Worm (Caenorhabditis elegans) whole organism, young adult: Measurements from ENCODE around the gene rho-1.
A peak's percentile ranks its signal among the peaks of the same experiment; 100 is the strongest.

Experiments used
- B0019.2 ChIP-seq: fragments of 200-800 bp; sonication (Bioruptor generic); conservative IDR thresholded peaks from 2 replicates; pipeline ENCODE4 v1.3.6; 2022; ENCODE audit warnings: missing genetic modification reagents, missing genetic modification characterization, missing compliant biosample characterization
- B0336.3 ChIP-seq: fragments of 200-800 bp; sonication (Bioruptor generic); IDR thresholded peaks from 2 replicates; pipeline ENCODE4 v1.3.6; 2022; ENCODE audit warnings: missing genetic modification characterization, missing compliant biosample characterization
- C17E4.6 ChIP-seq: fragments of 200-800 bp; sonication (Bioruptor generic); IDR thresholded peaks from 2 replicates; pipeline ENCODE4 v1.3.6; 2022; ENCODE audit warnings: missing genetic modification reagents, missing genetic modification characterization, missing compliant biosample characterization
- F22D6.2 ChIP-seq: sonication (generic microtip); optimal IDR thresholded peaks from 2 replicates; lab custom pipeline; 2016; ENCODE audit warnings: mild to moderate bottlenecking, missing genetic modification characterization, missing compliant biosample characterization
- F37B4.10 ChIP-seq: fragments of 200-800 bp; sonication (Bioruptor generic); IDR thresholded peaks from 2 replicates; pipeline ENCODE4 v1.3.6; 2022; ENCODE audit warnings: missing genetic modification characterization, missing compliant biosample characterization
- F57C9.4 ChIP-seq: sonication (generic microtip); optimal IDR thresholded peaks from 2 replicates; lab custom pipeline; 2017; ENCODE audit warnings: mild to moderate bottlenecking, missing genetic modification characterization, missing compliant biosample characterization
- K11D2.4 ChIP-seq: fragments of 200-800 bp; sonication (Bioruptor generic); IDR thresholded peaks from 2 replicates; pipeline ENCODE4 v1.3.6; 2022; ENCODE audit warnings: missing genetic modification reagents, missing genetic modification characterization, missing compliant biosample characterization
- T26A5.8 ChIP-seq: sonication (generic microtip); optimal IDR thresholded peaks from 2 replicates; lab custom pipeline; 2016; ENCODE audit warnings: missing genetic modification characterization, missing compliant biosample characterization
- Y53G8AR.9 ChIP-seq: fragments of 200-800 bp; sonication (Bioruptor generic); conservative IDR thresholded peaks from 2 replicates; pipeline ENCODE4 v1.3.6; 2022; ENCODE audit warnings: missing genetic modification reagents, missing genetic modification characterization, missing compliant biosample characterization
- aptf-2 ChIP-seq: fragments of 200-800 bp; sonication (Bioruptor generic); conservative IDR thresholded peaks from 2 replicates; pipeline ENCODE4 v1.3.6; 2022; ENCODE audit warnings: missing genetic modification reagents, missing genetic modification characterization, missing compliant biosample characterization
- attf-5 ChIP-seq: fragments of 200-800 bp; sonication (Bioruptor generic); optimal IDR thresholded peaks from 2 replicates; lab custom pipeline; 2018; ENCODE audit warnings: mild to moderate bottlenecking, missing genetic modification characterization, missing compliant biosample characterization
- attf-6 ChIP-seq: fragments of 200-800 bp; sonication (Bioruptor generic); IDR thresholded peaks from 2 replicates; pipeline ENCODE4 v1.3.6; 2022; ENCODE audit warnings: missing genetic modification reagents, missing genetic modification characterization, missing compliant biosample characterization
- bed-1 ChIP-seq: fragments of 200-800 bp; sonication (Bioruptor generic); IDR thresholded peaks from 2 replicates; pipeline ENCODE4 v1.3.6; 2022; ENCODE audit warnings: missing genetic modification reagents, missing genetic modification characterization, missing compliant biosample characterization
- bed-2 ChIP-seq: fragments of 200-800 bp; sonication (Bioruptor generic); IDR thresholded peaks from 2 replicates; pipeline ENCODE4 v1.3.6; 2022; ENCODE audit warnings: missing genetic modification reagents, missing genetic modification characterization, missing compliant biosample characterization
- cebp-1 ChIP-seq, 2 experiments: fragments of 200-800 bp in 1 of 2; sonication (Bioruptor generic) in 1 of 2; sonication (generic microtip) in 1 of 2; IDR thresholded peaks in 1 of 2; optimal IDR thresholded peaks in 1 of 2; 2 replicates each; pipeline versions ENCODE4 v1.3.6 to Lab custom; 2017 to 2022; ENCODE audit warnings: missing compliant biosample characterization in 2 of 2, missing genetic modification characterization in 2 of 2, mild to moderate bottlenecking in 1 of 2, missing genetic modification reagents in 1 of 2, moderate library complexity in 1 of 2
- cebp-2 ChIP-seq: fragments of 200-800 bp; sonication (Bioruptor generic); IDR thresholded peaks from 2 replicates; pipeline ENCODE4 v1.3.6; 2022; ENCODE audit warnings: missing genetic modification characterization, missing compliant biosample characterization
- die-1 ChIP-seq: sonication (generic microtip); optimal IDR thresholded peaks from 2 replicates; lab custom pipeline; 2016; ENCODE audit warnings: missing genotype, mild to moderate bottlenecking, missing genetic modification characterization, missing compliant biosample characterization
- dox-1 ChIP-seq: fragments of 200-800 bp; sonication (Bioruptor generic); IDR thresholded peaks from 2 replicates; pipeline ENCODE4 v1.3.6; 2022; ENCODE audit warnings: missing genetic modification reagents, missing genetic modification characterization, missing compliant biosample characterization
- dpl-1 ChIP-seq: fragments of 150-350 bp; optimal IDR thresholded peaks from 2 replicates; lab custom pipeline; 2014; ENCODE audit warnings: missing biosample characterization, missing genetic modification reagents, missing genetic modification characterization
- egl-44 ChIP-seq: fragments of 200-800 bp; sonication (Bioruptor generic); IDR thresholded peaks from 2 replicates; pipeline ENCODE4 v1.3.6; 2022; ENCODE audit warnings: missing genetic modification reagents, missing genetic modification characterization, missing compliant biosample characterization
- egrh-3 ChIP-seq: fragments of 200-800 bp; sonication (Bioruptor generic); IDR thresholded peaks from 2 replicates; pipeline ENCODE4 v1.3.6; 2022; ENCODE audit warnings: missing genetic modification reagents, missing genetic modification characterization, missing compliant biosample characterization
- ekl-4 ChIP-seq: fragments of 200-800 bp; sonication (Bioruptor generic); IDR thresholded peaks from 2 replicates; pipeline ENCODE4 v1.3.6; 2022; ENCODE audit warnings: missing genetic modification reagents, missing genetic modification characterization, missing compliant biosample characterization
- ets-4 ChIP-seq: fragments of 200-800 bp; sonication (Bioruptor generic); optimal IDR thresholded peaks from 2 replicates; lab custom pipeline; 2018; ENCODE audit warnings: mild to moderate bottlenecking, missing genetic modification characterization, missing compliant biosample characterization
- fkh-3 ChIP-seq: sonication (generic microtip); optimal IDR thresholded peaks from 2 replicates; lab custom pipeline; 2016; ENCODE audit warnings: mild to moderate bottlenecking, missing genetic modification characterization, missing compliant biosample characterization
- let-607 ChIP-seq, 2 experiments: fragments of 200-800 bp in 1 of 2; sonication (Bioruptor generic) in 1 of 2; sonication (generic microtip) in 1 of 2; optimal IDR thresholded peaks; 2 replicates each; lab custom pipeline; 2016 to 2018; ENCODE audit warnings: mild to moderate bottlenecking in 2 of 2, missing compliant biosample characterization in 2 of 2, missing genetic modification characterization in 2 of 2, moderate library complexity in 2 of 2, missing genotype in 1 of 2
- lin-35 ChIP-seq, 3 experiments: fragments of 150-350 bp in 2 of 3; sonication (generic microtip) in 1 of 3; optimal IDR thresholded peaks; 2 replicates each; lab custom pipeline; 2014 to 2018; ENCODE audit warnings: missing biosample characterization in 3 of 3, missing genetic modification characterization in 3 of 3, missing genetic modification reagents in 3 of 3
- lin-40 ChIP-seq: sonication (generic microtip); optimal IDR thresholded peaks from 2 replicates; lab custom pipeline; 2016; ENCODE audit warnings: missing genetic modification characterization, mild to moderate bottlenecking, missing compliant biosample characterization, missing genotype, missing genetic modification reagents
- lin-54 ChIP-seq: fragments of 200-800 bp; sonication (Bioruptor generic); optimal IDR thresholded peaks from 2 replicates; lab custom pipeline; 2018; ENCODE audit warnings: mild to moderate bottlenecking, missing genetic modification characterization, missing compliant biosample characterization
- lir-1 ChIP-seq: fragments of 200-800 bp; sonication (Bioruptor generic); conservative IDR thresholded peaks from 2 replicates; pipeline ENCODE4 v1.3.6; 2022; ENCODE audit warnings: missing genetic modification reagents, missing genetic modification characterization, missing compliant biosample characterization
- lsl-1 ChIP-seq: fragments of 200-800 bp; sonication (Bioruptor generic); optimal IDR thresholded peaks from 2 replicates; lab custom pipeline; 2018; ENCODE audit warnings: mild to moderate bottlenecking, missing genetic modification characterization, moderate library complexity, missing compliant biosample characterization
- madf-10 ChIP-seq: sonication (generic microtip); optimal IDR thresholded peaks from 2 replicates; lab custom pipeline; 2016; ENCODE audit warnings: mild to moderate bottlenecking, missing genetic modification characterization, missing compliant biosample characterization
- nfyb-1 ChIP-seq: fragments of 200-800 bp; sonication (Bioruptor generic); IDR thresholded peaks from 2 replicates; pipeline ENCODE4 v1.3.6; 2022; ENCODE audit warnings: missing genetic modification reagents, missing genetic modification characterization, missing compliant biosample characterization
- nhr-80 ChIP-seq: sonication (generic microtip); optimal IDR thresholded peaks from 2 replicates; lab custom pipeline; 2016; ENCODE audit warnings: missing genetic modification characterization, missing compliant biosample characterization
- nhr-90 ChIP-seq: sonication (generic microtip); optimal IDR thresholded peaks from 2 replicates; lab custom pipeline; 2016; ENCODE audit warnings: missing genotype, mild to moderate bottlenecking, missing genetic modification characterization, missing compliant biosample characterization
- pbrm-1 ChIP-seq: fragments of 200-800 bp; sonication (Bioruptor generic); IDR thresholded peaks from 2 replicates; pipeline ENCODE4 v1.3.6; 2022; ENCODE audit warnings: missing genetic modification reagents, missing genetic modification characterization, missing compliant biosample characterization
- sdz-38 ChIP-seq: sonication (generic microtip); optimal IDR thresholded peaks from 2 replicates; lab custom pipeline; 2016; ENCODE audit warnings: missing genotype, missing genetic modification characterization, missing compliant biosample characterization
- sea-2 ChIP-seq: fragments of 200-800 bp; sonication (Bioruptor generic); IDR thresholded peaks from 2 replicates; pipeline ENCODE4 v1.3.6; 2022; ENCODE audit warnings: missing genetic modification characterization, missing compliant biosample characterization
- snpc-1.1 ChIP-seq: sonication (generic microtip); optimal IDR thresholded peaks from 2 replicates; lab custom pipeline; 2017; ENCODE audit warnings: missing genetic modification characterization, mild to moderate bottlenecking, missing compliant biosample characterization, antibody characterized with exemption, moderate library complexity, missing genotype, missing genetic modification reagents; ENCODE audit not compliant: insufficient read depth
- somi-1 ChIP-seq: fragments of 200-800 bp; sonication (Bioruptor generic); optimal IDR thresholded peaks from 2 replicates; lab custom pipeline; 2018; ENCODE audit warnings: mild to moderate bottlenecking, missing genetic modification characterization, missing compliant biosample characterization
- sptf-2 ChIP-seq: fragments of 200-800 bp; sonication (Bioruptor generic); optimal IDR thresholded peaks from 2 replicates; lab custom pipeline; 2018; ENCODE audit warnings: mild to moderate bottlenecking, missing genetic modification characterization, missing compliant biosample characterization
- tlf-1 ChIP-seq: fragments of 200-800 bp; sonication (Bioruptor generic); optimal IDR thresholded peaks from 2 replicates; lab custom pipeline; 2018; ENCODE audit warnings: mild to moderate bottlenecking, missing genetic modification characterization, missing compliant biosample characterization
- unc-130 ChIP-seq: sonication (generic microtip); optimal IDR thresholded peaks from 2 replicates; lab custom pipeline; 2016; ENCODE audit warnings: missing genetic modification reagents, missing genetic modification characterization, missing compliant biosample characterization
- zfh-2 ChIP-seq: fragments of 200-800 bp; sonication (Bioruptor generic); conservative IDR thresholded peaks from 2 replicates; pipeline ENCODE4 v1.3.6; 2022; ENCODE audit warnings: missing genetic modification reagents, missing genetic modification characterization, missing compliant biosample characterization
- ztf-25 ChIP-seq: fragments of 200-800 bp; sonication (Bioruptor generic); IDR thresholded peaks from 2 replicates; pipeline ENCODE4 v1.3.6; 2022; ENCODE audit warnings: missing genetic modification reagents, missing genetic modification characterization, missing compliant biosample characterization
- ztf-3 ChIP-seq: fragments of 200-800 bp; sonication (Bioruptor generic); optimal IDR thresholded peaks from 2 replicates; lab custom pipeline; 2018; ENCODE audit warnings: mild to moderate bottlenecking, missing genetic modification characterization, missing compliant biosample characterization

rho-1 gene

DNA sequence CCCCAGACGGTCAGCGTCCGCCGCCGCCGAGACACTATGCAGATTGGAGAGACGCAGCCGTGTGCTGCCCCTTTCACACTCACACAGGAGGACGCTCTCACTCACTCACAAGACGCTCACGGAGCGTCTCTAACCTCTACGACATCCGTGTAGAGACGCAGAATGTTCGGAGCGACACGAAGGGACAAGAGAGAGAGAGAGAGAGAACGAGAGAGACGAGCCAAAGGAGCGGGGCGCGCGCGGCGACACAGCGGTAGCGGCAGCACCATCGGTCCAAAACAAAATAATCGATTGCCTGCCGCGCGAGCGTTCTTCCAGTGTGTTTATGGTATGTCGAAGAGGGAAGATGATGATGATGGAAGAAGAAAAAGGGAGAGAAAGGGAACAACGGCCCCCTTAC, 3.5 kb upstream of the rho-1 start (continued):
- peak; percentile 52 for TF ChIP-seq lin-54 (GFP tag; lab: Kevin White, UChicago)
- peak in 1 of 3 experiments; percentile 71 for TF ChIP-seq lin-35 (GFP tag; optimal IDR thresholded peaks at IDR 0.05; lab: Kevin White, UChicago)
- TF ChIP-seq Y53G8AR.9 = peak; percentile 67
- TF ChIP-seq pbrm-1 = peak; percentile 86
- TF ChIP-seq tlf-1 (GFP tag; lab: Kevin White, UChicago) = peak; percentile 33
- peak; percentile 55; the same call in 1 of the 2 replicates for TF ChIP-seq cebp-1 (GFP tag; IDR thresholded peaks at IDR 0.05; lab: Robert Waterston, UW)
- TF ChIP-seq cebp-1 (tag; optimal IDR thresholded peaks at IDR 0.05; lab: Kevin White, UChicago) = peak; percentile 89
- peak; percentile 57; the same call in 1 of the 2 replicates for TF ChIP-seq B0336.3 (GFP tag; lab: Robert Waterston, UW)
- TF ChIP-seq die-1 (tag; lab: Kevin White, UChicago) = peak; percentile 53
- TF ChIP-seq ets-4 (GFP tag; lab: Kevin White, UChicago) = peak; percentile 46
- no peak for TF ChIP-seq lsl-1 (GFP tag; lab: Kevin White, UChicago)
- peak; percentile 83 for TF ChIP-seq egl-44
- no peak for TF ChIP-seq fkh-3
- no peak for TF ChIP-seq F37B4.10 (GFP tag; lab: Robert Waterston, UW)
- no peak for TF ChIP-seq C17E4.6
- peak; percentile 9 for TF ChIP-seq sptf-2 (GFP tag; lab: Kevin White, UChicago)
- peak; percentile 9 for TF ChIP-seq F22D6.2 (tag; lab: Kevin White, UChicago)
- no peak for TF ChIP-seq attf-6 (GFP tag; lab: Robert Waterston, UW)
- TF ChIP-seq madf-10 (tag; lab: Kevin White, UChicago) = peak; percentile 89
- TF ChIP-seq attf-5 (GFP tag; lab: Kevin White, UChicago) = peak; percentile 80
- no peak for TF ChIP-seq snpc-1.1 (tag; lab: Kevin White, UChicago)
- 0 out of 2 replicates have a peak, but pooled peaks have one; percentile 12 for TF ChIP-seq ztf-25 (GFP tag; lab: Robert Waterston, UW)

DNA sequence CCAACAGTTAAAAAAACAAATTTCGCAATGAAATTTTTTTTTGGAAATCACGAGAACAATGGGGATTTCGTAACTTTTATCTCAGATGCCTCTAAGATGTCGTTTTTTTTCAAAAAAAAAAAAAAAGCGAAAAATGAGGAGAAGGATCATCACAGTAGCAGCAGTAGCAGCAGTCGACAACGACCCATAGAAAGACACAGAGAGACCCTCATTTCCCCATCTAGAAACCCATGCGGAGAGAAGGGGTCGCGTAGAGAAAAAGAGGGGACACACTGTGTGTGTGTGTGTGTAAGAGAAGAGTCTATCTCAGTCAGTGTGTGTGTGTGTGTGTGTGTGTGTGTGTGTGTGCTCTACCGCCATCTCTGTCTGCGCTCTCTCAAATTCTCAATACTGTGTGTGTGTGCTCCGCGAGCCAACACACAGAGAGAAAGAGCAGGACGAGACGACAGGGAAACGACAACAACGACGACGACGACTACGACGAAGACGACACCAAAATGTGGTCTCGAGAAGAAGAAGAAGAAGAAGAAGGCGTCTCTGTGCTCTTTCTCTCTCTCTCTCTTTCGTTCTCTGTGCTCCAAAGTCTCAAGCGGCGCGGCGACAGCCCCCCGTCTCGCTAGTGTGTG, 2.7 kb upstream of the rho-1 start:
- TF ChIP-seq ztf-3 (GFP tag; lab: Kevin White, UChicago) (peak; percentile 78), F57C9.4 (tag; lab: Kevin White, UChicago) (no peak), aptf-2 (GFP tag; lab: Robert Waterston, UW) (no peak), bed-2 (GFP tag; lab: Robert Waterston, UW) (no peak), somi-1 (no peak), ztf-25 (GFP tag; lab: Robert Waterston, UW) (no peak), cebp-1 (GFP tag; IDR thresholded peaks at IDR 0.05; lab: Robert Waterston, UW) (peak; percentile 94), cebp-1 (tag; optimal IDR thresholded peaks at IDR 0.05; lab: Kevin White, UChicago) (peak; percentile 98), lin-54 (GFP tag; lab: Kevin White, UChicago) (peak; percentile 15), nhr-90 (tag; lab: Kevin White, UChicago) (peak; percentile 8), lin-40 (peak; percentile 72), sea-2 (GFP tag; lab: Robert Waterston, UW) (no peak), B0019.2 (GFP tag; lab: Robert Waterston, UW) (no peak), sdz-38 (tag; lab: Kevin White, UChicago) (no peak), zfh-2 (GFP tag; lab: Robert Waterston, UW) (peak; percentile 49), K11D2.4 (GFP tag; lab: Robert Waterston, UW) (0 out of 2 replicates have a peak, but pooled peaks have one; percentile 43), dox-1 (peak; percentile 39; the same call in 1 of the 2 replicates), lir-1 (GFP tag; lab: Robert Waterston, UW) (peak; percentile 76; the same call in 1 of the 2 replicates), let-607 (tag; optimal IDR thresholded peaks at IDR 0.05; lab: Kevin White, UChicago) (peak in 1 of 2 experiments; percentile 22), bed-1 (GFP tag; lab: Robert Waterston, UW) (no peak), nhr-80 (tag; lab: Kevin White, UChicago) (peak; percentile 51), unc-130 (GFP tag; lab: Kevin White, UChicago) (no peak), T26A5.8 (tag; lab: Kevin White, UChicago) (no peak), nfyb-1 (peak; percentile 48; the same call in 1 of the 2 replicates), die-1 (tag; lab: Kevin White, UChicago) (peak; percentile 20), dpl-1 (GFP tag; lab: Kevin White, UChicago) (no peak), egrh-3 (GFP tag; lab: Robert Waterston, UW) (peak; percentile 31; the same call in 1 of the 2 replicates), ekl-4 (GFP tag; lab: Robert Waterston, UW) (0 out of 2 replicates have a peak, but pooled peaks have one; percentile 29), cebp-2 (GFP tag; lab: Robert Waterston, UW) (no peak)
